Worm (Caenorhabditis elegans): ENCODE data around the gene mrp-2.

The mrp-2 gene

DNA sequence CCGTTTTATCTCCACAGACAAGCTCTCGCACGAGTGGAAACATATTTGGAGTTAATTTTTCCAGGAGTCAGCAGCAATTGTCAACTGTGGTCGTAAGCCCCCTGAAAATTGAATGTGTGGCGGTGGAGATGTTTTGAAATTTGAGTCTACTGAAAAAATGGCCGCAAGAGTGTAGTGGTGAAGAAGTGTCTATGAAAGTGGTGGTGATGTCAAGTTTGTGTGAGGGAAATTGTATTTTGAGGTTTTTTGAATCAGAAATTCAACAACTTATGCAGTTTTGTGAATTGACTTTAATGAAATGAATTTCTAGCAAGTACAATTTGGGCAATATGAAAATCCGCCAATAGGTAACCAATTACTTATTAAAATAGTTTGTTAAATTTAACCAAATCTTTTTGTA is at the start of gene mrp-2:
TSS of gene mrp-2 (minus strand) at position 101 of the 400 bp plus-strand sequence.
- TF ChIP-seq hmg-4 (GFP tag; optimal IDR thresholded peaks at IDR 0.05) (no peak), tbx-11 (GFP tag; IDR thresholded peaks at IDR 0.05) (no peak), ceh-36 (tag; optimal IDR thresholded peaks at IDR 0.05) (no peak), ama-1 (optimal IDR thresholded peaks at IDR 0.05) (no peak), tra-4 (tag; optimal IDR thresholded peaks at IDR 0.05) (no peak), ets-7 (tag; optimal IDR thresholded peaks at IDR 0.05) (no peak), aly-1 (tag; optimal IDR thresholded peaks at IDR 0.05) (no peak), B0310.2 (tag; optimal IDR thresholded peaks at IDR 0.05) (no peak), tbx-37 (GFP tag; conservative IDR thresholded peaks at IDR 0.05) (no peak), pes-1 (GFP tag; IDR thresholded peaks at IDR 0.05) (no peak), hmbx-1 (tag; optimal IDR thresholded peaks at IDR 0.05) (no peak), flt-1 (GFP tag; IDR thresholded peaks at IDR 0.05) (no peak)

DNA sequence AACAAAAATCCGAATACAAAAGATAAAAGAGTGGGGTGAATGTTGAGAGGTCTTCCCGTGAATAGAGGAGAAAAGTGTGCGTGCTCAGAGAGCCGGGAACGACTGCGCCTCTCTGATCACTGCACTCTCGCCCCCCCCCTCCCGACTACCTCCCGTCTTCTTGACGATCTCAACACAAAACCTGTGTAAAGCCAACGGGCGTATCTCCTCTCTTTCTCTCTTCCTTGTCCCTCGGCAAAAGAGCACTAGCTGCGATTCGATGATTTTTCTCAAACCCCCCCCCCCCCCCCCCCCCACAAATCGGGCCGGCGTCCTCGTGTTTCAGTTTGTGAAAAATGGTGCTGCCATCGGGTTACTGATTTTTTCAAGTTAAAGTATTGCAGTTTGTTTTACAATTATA is 49.2 kb upstream of the mrp-2 start:
- TF ChIP-seq hmg-4 (GFP tag; optimal IDR thresholded peaks at IDR 0.05) (no peak), hmbx-1 (tag; optimal IDR thresholded peaks at IDR 0.05) (no peak), flt-1 (GFP tag; IDR thresholded peaks at IDR 0.05) (no peak), tra-4 (tag; optimal IDR thresholded peaks at IDR 0.05) (no peak), ceh-13 (GFP tag; optimal IDR thresholded peaks at IDR 0.05) (no peak), pes-1 (GFP tag; IDR thresholded peaks at IDR 0.05) (no peak), ceh-36 (tag; optimal IDR thresholded peaks at IDR 0.05) (no peak), aly-1 (tag; optimal IDR thresholded peaks at IDR 0.05) (no peak), ama-1 (optimal IDR thresholded peaks at IDR 0.05) (no peak), ets-7 (tag; optimal IDR thresholded peaks at IDR 0.05) (no peak), tbx-11 (GFP tag; IDR thresholded peaks at IDR 0.05) (no peak), F13C5.2 (tag; optimal IDR thresholded peaks at IDR 0.05) (no peak)

DNA sequence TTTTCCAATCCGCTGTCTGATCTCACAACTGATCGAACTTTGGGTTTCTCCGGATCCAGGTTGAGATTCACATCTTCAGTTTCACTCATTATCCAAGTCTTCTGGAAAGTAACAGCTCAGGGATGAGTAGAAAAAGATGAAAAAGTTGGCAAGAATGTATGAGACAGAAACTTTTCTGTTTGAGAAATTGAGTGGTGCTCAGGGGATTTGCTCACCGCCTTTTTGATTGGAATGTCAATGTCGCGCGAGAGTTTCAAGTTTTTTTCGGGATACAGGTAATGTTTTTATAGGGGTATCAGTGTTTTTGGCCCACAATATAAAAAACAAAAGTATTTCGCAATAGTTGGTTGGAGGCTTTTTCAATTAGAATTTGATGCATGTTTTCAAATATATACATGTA is 48.7 kb upstream of the mrp-2 start, which contains the start of gene unc-96:
TSS of gene unc-96 (minus strand) at position 101 of the 400 bp plus-strand sequence.
- TF ChIP-seq hmg-4 (GFP tag; optimal IDR thresholded peaks at IDR 0.05) (no peak), B0310.2 (tag; optimal IDR thresholded peaks at IDR 0.05) (no peak), tra-4 (tag; optimal IDR thresholded peaks at IDR 0.05) (no peak), pes-1 (GFP tag; IDR thresholded peaks at IDR 0.05) (no peak), aly-1 (tag; optimal IDR thresholded peaks at IDR 0.05) (no peak), scrt-1 (GFP tag; IDR thresholded peaks at IDR 0.05) (no peak), ama-1 (optimal IDR thresholded peaks at IDR 0.05) (no peak), flt-1 (GFP tag; IDR thresholded peaks at IDR 0.05) (no peak), tbx-11 (GFP tag; IDR thresholded peaks at IDR 0.05) (no peak), ceh-36 (tag; optimal IDR thresholded peaks at IDR 0.05) (no peak), ets-7 (tag; optimal IDR thresholded peaks at IDR 0.05) (no peak), ceh-13 (GFP tag; optimal IDR thresholded peaks at IDR 0.05) (no peak), hmbx-1 (tag; optimal IDR thresholded peaks at IDR 0.05) (no peak), F13C5.2 (tag; optimal IDR thresholded peaks at IDR 0.05) (no peak)

DNA sequence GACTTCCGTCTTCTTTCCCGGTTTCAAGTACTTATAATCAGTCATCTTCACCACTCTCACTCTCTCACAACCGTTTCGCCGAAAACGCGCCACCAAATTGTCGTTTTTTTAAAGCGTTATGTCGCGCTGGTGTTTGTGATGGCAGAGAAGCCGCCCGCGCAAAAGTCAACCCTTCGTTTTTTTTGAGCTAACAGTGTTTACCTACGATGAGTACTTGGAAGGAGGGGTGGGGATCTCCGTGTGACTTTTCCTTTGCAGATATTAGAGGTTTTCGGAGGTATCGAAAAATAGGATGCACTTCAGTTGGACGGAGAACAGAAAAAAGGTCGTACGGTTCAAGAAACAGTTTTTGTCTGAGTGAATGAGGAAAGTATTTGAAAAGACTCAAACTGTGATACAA is 45.2 kb upstream of the mrp-2 start:
- no peak for TF ChIP-seq sea-1 (GFP tag; conservative IDR thresholded peaks at IDR 0.05)
- no peak for TF ChIP-seq ceh-13 (GFP tag; optimal IDR thresholded peaks at IDR 0.05)
- TF ChIP-seq tbx-37 (GFP tag; conservative IDR thresholded peaks at IDR 0.05), result no peak
- no peak for TF ChIP-seq tbx-11 (GFP tag; IDR thresholded peaks at IDR 0.05)
- TF ChIP-seq hmg-4 (GFP tag; optimal IDR thresholded peaks at IDR 0.05), result no peak
- no peak for TF ChIP-seq hmbx-1 (tag; optimal IDR thresholded peaks at IDR 0.05)
- TF ChIP-seq F13C5.2 (tag; optimal IDR thresholded peaks at IDR 0.05), result no peak
- no peak for TF ChIP-seq pes-1 (GFP tag; IDR thresholded peaks at IDR 0.05)

DNA sequence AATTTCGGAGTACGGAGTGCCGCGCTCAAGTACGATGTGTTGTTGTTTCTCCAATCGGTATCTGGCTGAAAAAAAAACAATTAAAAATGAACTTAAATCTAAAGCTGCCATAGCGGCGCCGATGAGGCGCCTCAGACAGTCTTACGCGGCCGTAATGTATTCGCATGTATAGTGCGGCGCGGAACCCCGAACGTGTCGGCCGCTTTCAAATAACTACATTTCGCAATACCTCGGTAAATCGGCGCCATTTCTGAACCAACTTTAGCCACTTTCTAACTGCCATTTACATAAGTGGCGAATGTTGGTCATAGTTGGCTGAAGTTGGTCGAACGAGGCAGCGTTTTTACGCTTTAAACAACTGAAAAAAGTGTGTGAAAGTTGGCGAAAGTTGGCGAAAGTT is 40.3 kb upstream of the mrp-2 start:
- TF ChIP-seq tbx-11 (GFP tag; IDR thresholded peaks at IDR 0.05), result no peak
- no peak for TF ChIP-seq ceh-36 (tag; optimal IDR thresholded peaks at IDR 0.05)
- TF ChIP-seq hmg-4 (GFP tag; optimal IDR thresholded peaks at IDR 0.05), result no peak
- TF ChIP-seq tra-4 (tag; optimal IDR thresholded peaks at IDR 0.05), result no peak
- no peak for TF ChIP-seq hmbx-1 (tag; optimal IDR thresholded peaks at IDR 0.05)
- TF ChIP-seq sea-1 (GFP tag; conservative IDR thresholded peaks at IDR 0.05), result no peak
- no peak for TF ChIP-seq flt-1 (GFP tag; IDR thresholded peaks at IDR 0.05)

DNA sequence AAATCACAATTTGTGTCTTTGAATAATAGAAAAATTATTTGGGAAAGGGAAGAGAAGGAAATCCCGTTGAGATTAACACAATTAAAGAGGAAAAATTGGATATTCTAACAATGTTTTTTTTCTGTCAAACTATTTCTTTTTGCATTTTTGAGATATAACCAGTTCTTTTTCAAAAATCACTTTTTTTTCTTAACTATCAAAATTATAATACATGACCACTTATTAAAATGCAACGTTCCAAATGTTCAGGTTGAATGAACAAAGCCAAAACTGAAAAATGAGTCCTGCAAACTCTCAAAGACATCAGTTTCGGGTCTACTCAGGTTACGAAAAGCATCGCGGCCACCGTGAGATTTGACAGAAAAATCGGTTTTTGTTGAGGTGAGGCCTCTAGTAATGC is 37.1 kb upstream of the mrp-2 start:
- TF ChIP-seq tra-4 (tag; optimal IDR thresholded peaks at IDR 0.05) (no peak), F13C5.2 (tag; optimal IDR thresholded peaks at IDR 0.05) (no peak), ets-7 (tag; optimal IDR thresholded peaks at IDR 0.05) (no peak), sea-1 (GFP tag; conservative IDR thresholded peaks at IDR 0.05) (no peak), ceh-36 (tag; optimal IDR thresholded peaks at IDR 0.05) (no peak), hnd-1 (tag; optimal IDR thresholded peaks at IDR 0.05) (no peak), hmg-4 (GFP tag; optimal IDR thresholded peaks at IDR 0.05) (no peak), B0310.2 (tag; optimal IDR thresholded peaks at IDR 0.05) (no peak), flt-1 (GFP tag; IDR thresholded peaks at IDR 0.05) (no peak), tbx-37 (GFP tag; conservative IDR thresholded peaks at IDR 0.05) (no peak), ama-1 (optimal IDR thresholded peaks at IDR 0.05) (no peak), aly-1 (tag; optimal IDR thresholded peaks at IDR 0.05) (no peak), pes-1 (GFP tag; IDR thresholded peaks at IDR 0.05) (no peak)

DNA sequence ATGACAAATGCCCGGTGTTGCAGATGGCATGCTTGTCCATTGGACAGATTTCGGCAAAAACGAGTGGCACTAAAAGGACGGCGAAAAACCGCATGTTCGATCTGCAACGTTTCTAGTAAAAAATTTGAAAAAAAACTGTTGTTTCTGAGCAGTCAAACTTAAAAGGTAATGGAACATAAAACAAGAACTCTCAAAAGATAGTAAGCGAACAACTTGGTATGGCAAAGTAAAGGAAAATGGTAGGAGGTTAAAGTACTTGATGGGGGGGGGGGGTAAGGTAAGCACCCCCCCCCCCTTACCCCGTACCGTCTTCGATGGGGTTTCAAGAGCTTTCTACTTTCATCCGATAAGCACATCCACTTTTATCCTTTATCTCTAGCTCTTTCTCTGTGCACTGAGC is 35.9 kb upstream of the mrp-2 start, which contains the start of gene F13C5.5:
TSS of gene F13C5.5 (minus strand) at position 101 of the 400 bp plus-strand sequence.
- TF ChIP-seq tbx-37 (GFP tag; conservative IDR thresholded peaks at IDR 0.05) (no peak), pes-1 (GFP tag; IDR thresholded peaks at IDR 0.05) (no peak), aly-1 (tag; optimal IDR thresholded peaks at IDR 0.05) (no peak), ama-1 (optimal IDR thresholded peaks at IDR 0.05) (no peak), hmbx-1 (tag; optimal IDR thresholded peaks at IDR 0.05) (no peak), hnd-1 (tag; optimal IDR thresholded peaks at IDR 0.05) (no peak), ceh-36 (tag; optimal IDR thresholded peaks at IDR 0.05) (no peak), hmg-4 (GFP tag; optimal IDR thresholded peaks at IDR 0.05) (no peak), flt-1 (GFP tag; IDR thresholded peaks at IDR 0.05) (no peak), ets-7 (tag; optimal IDR thresholded peaks at IDR 0.05) (no peak), F13C5.2 (tag; optimal IDR thresholded peaks at IDR 0.05) (no peak), sea-1 (GFP tag; conservative IDR thresholded peaks at IDR 0.05) (no peak), B0310.2 (tag; optimal IDR thresholded peaks at IDR 0.05) (no peak), scrt-1 (GFP tag; IDR thresholded peaks at IDR 0.05) (no peak), tbx-11 (GFP tag; IDR thresholded peaks at IDR 0.05) (no peak), ceh-13 (GFP tag; optimal IDR thresholded peaks at IDR 0.05) (no peak)
